Worm (Caenorhabditis elegans): ENCODE measurements around the gene F29B9.5.

F29B9.5 gene

ce11 chrIV:4673332-4673731, 21.1 kb downstream of the F29B9.5 start:
- no peak for TF ChIP-seq madf-5 (GFP tag; IDR thresholded peaks at IDR 0.05)
- no peak for TF ChIP-seq attf-4 (tag; optimal IDR thresholded peaks at IDR 0.05)
- TF ChIP-seq hif-1 (tag; optimal IDR thresholded peaks at IDR 0.05), result no peak
- TF ChIP-seq rbr-2 (tag; optimal IDR thresholded peaks at IDR 0.05), result no peak
- TF ChIP-seq lin-1 (GFP tag; IDR thresholded peaks at IDR 0.05), result no peak
- no peak for TF ChIP-seq hlh-30 (tag; optimal IDR thresholded peaks at IDR 0.05; ENCODE audit: insufficient read depth)
- TF ChIP-seq duxl-1 (tag; optimal IDR thresholded peaks at IDR 0.05; ENCODE audit: poor library complexity), result no peak
- no peak for TF ChIP-seq ama-1 (optimal IDR thresholded peaks at IDR 0.05)

ce11 chrIV:4674322-4674721, 22.1 kb downstream of the F29B9.5 start:
- TF ChIP-seq R02D3.7 (tag; optimal IDR thresholded peaks at IDR 0.05), result no peak
- no peak for TF ChIP-seq F26F4.8 (GFP tag; conservative IDR thresholded peaks at IDR 0.05)
- no peak for TF ChIP-seq lsy-2 (tag; optimal IDR thresholded peaks at IDR 0.05)
- TF ChIP-seq ztf-11 (tag; optimal IDR thresholded peaks at IDR 0.05), result no peak
- no peak for TF ChIP-seq dmd-6 (GFP tag; IDR thresholded peaks at IDR 0.05)
- TF ChIP-seq dve-1 (tag; optimal IDR thresholded peaks at IDR 0.05; ENCODE audit: insufficient read depth), result no peak
- TF ChIP-seq tra-1 (GFP tag; IDR thresholded peaks at IDR 0.05), result no peak
- no peak for TF ChIP-seq Y75B8A.6 (GFP tag; IDR thresholded peaks at IDR 0.05)
- no peak for TF ChIP-seq egl-43 (GFP tag; IDR thresholded peaks at IDR 0.05)
- no peak for TF ChIP-seq daf-16 (GFP tag; optimal IDR thresholded peaks at IDR 0.05)
- TF ChIP-seq daf-16 (tag; optimal IDR thresholded peaks at IDR 0.05), result no peak
- TF ChIP-seq set-16 (GFP tag; IDR thresholded peaks at IDR 0.05), result no peak
- no peak for TF ChIP-seq F37D6.2 (tag; optimal IDR thresholded peaks at IDR 0.05)
- no peak for TF ChIP-seq fkh-10 (GFP tag; optimal IDR thresholded peaks at IDR 0.05)

DNA sequence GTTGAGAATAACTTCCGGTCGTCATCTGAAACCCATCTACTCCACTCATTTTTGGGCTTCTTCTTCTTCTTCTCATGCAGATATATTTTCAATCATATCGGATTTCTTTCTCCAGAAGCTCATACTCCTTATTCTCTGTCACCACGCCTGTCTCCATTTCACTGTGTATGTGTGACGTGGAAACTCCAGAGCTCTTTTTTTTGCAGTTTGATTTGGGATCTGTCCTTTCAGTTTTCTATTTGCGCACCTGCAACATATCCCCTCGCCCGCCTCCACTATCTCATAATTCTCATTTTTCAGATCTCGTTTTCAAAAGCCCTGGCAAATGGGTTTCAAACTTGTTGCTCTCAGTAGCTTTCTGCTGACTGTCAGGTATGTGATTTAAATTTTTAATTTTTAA, 26.5 kb downstream of the F29B9.5 start, which contains the start of gene kin-36:
TSS of gene kin-36 (plus strand) at position 301 of the 400 bp plus-strand sequence.
- TF ChIP-seq nhr-237 (tag; optimal IDR thresholded peaks at IDR 0.05) (no peak), lin-38 (GFP tag; IDR thresholded peaks at IDR 0.05) (no peak), spr-1 (tag; optimal IDR thresholded peaks at IDR 0.05) (no peak), mxl-3 (GFP tag; optimal IDR thresholded peaks at IDR 0.05) (no peak), mes-2 (tag; optimal IDR thresholded peaks at IDR 0.05; ENCODE audit: poor library complexity, severe bottlenecking) (no peak), tra-1 (GFP tag; IDR thresholded peaks at IDR 0.05) (no peak), pha-4 (GFP tag; IDR thresholded peaks at IDR 0.05) (no peak), pha-4 (tag; optimal IDR thresholded peaks at IDR 0.05) (no peak), dmd-8 (GFP tag; IDR thresholded peaks at IDR 0.05) (no peak), F49E8.2 (tag; optimal IDR thresholded peaks at IDR 0.05; ENCODE audit: borderline replicate concordance) (no peak), zfp-3 (GFP tag; conservative IDR thresholded peaks at IDR 0.05) (no peak), egl-43 (GFP tag; IDR thresholded peaks at IDR 0.05) (no peak), attf-4 (tag; optimal IDR thresholded peaks at IDR 0.05) (no peak), dmd-6 (GFP tag; IDR thresholded peaks at IDR 0.05) (no peak)

ce11 chrIV:4683149-4683548, 30.9 kb downstream of the F29B9.5 start:
- TF ChIP-seq madf-9 (GFP tag; conservative IDR thresholded peaks at IDR 0.05) (no peak), daf-16 (GFP tag; optimal IDR thresholded peaks at IDR 0.05) (no peak), daf-16 (tag; optimal IDR thresholded peaks at IDR 0.05) (no peak), arid-1 (GFP tag; conservative IDR thresholded peaks at IDR 0.05) (no peak), nhr-6 (tag; optimal IDR thresholded peaks at IDR 0.05) (no peak), ceh-28 (tag; optimal IDR thresholded peaks at IDR 0.05) (no peak), nhr-237 (tag; optimal IDR thresholded peaks at IDR 0.05) (no peak)
